Fruit fly (Drosophila melanogaster) whole organism, embryonic: ENCODE data around the gene ovm.

ENCODE experiments used
- Adf1 ChIP-seq: fragments of 200-800 bp; sonication (Bioruptor generic); IDR thresholded peaks from 2 replicates; pipeline ENCODE4 v1.3.6; 2022; ENCODE audit warnings: missing biosample characterization, missing genetic modification characterization
- Atf-2 ChIP-seq: fragments of 200-800 bp; sonication (Bioruptor generic); optimal IDR thresholded peaks from 2 replicates; lab custom pipeline; 2016; ENCODE audit warnings: missing biosample characterization, missing genetic modification characterization
- CG11504 ChIP-seq: fragments of 200-800 bp; sonication (Bioruptor generic); optimal IDR thresholded peaks from 3 replicates; lab custom pipeline; 2019; ENCODE audit warnings: missing biosample characterization, mild to moderate bottlenecking, missing genetic modification characterization, moderate library complexity
- CG11696 ChIP-seq: fragments of 200-800 bp; sonication (Bioruptor generic); IDR thresholded peaks from 2 replicates; pipeline ENCODE4 v1.3.6; 2022; ENCODE audit warnings: missing biosample characterization, missing genetic modification characterization
- CG12391 ChIP-seq: fragments of 200-800 bp; sonication (Bioruptor generic); optimal IDR thresholded peaks from 3 replicates; lab custom pipeline; 2018; ENCODE audit warnings: missing biosample characterization, mild to moderate bottlenecking, missing genetic modification characterization, moderate library complexity
- CG14710 ChIP-seq: fragments of 200-800 bp; sonication (Bioruptor generic); optimal IDR thresholded peaks from 3 replicates; lab custom pipeline; 2019; ENCODE audit warnings: missing biosample characterization, mild to moderate bottlenecking, missing genetic modification characterization, moderate library complexity
- CG17359 ChIP-seq: fragments of 200-800 bp; sonication (Bioruptor generic); optimal IDR thresholded peaks from 3 replicates; lab custom pipeline; 2018; ENCODE audit warnings: missing biosample characterization, mild to moderate bottlenecking, missing genetic modification characterization, moderate library complexity
- CG18764 ChIP-seq: fragments of 200-800 bp; sonication (Bioruptor generic); optimal IDR thresholded peaks from 3 replicates; lab custom pipeline; 2016; ENCODE audit warnings: missing biosample characterization, missing genetic modification characterization
- CG2129 ChIP-seq: fragments of 200-800 bp; sonication (Bioruptor generic); IDR thresholded peaks from 2 replicates; pipeline ENCODE4 v1.3.6; 2022; ENCODE audit warnings: missing biosample characterization, missing genetic modification characterization; ENCODE audit not compliant: partially characterized antibody
- CG2199 ChIP-seq: fragments of 200-800 bp; sonication (Bioruptor generic); IDR thresholded peaks from 3 replicates; pipeline ENCODE4 v1.3.6; 2022; ENCODE audit warnings: missing biosample characterization, missing genetic modification characterization
- CG3407 ChIP-seq: fragments of 200-800 bp; sonication (Bioruptor generic); optimal IDR thresholded peaks from 2 replicates; lab custom pipeline; 2018; ENCODE audit warnings: missing biosample characterization, mild to moderate bottlenecking, missing genetic modification characterization
- CG4360 ChIP-seq: fragments of 200-800 bp; sonication (Bioruptor generic); IDR thresholded peaks from 2 replicates; pipeline ENCODE4 v1.3.6; 2022; ENCODE audit warnings: missing biosample characterization, missing genetic modification characterization
- CG7556 ChIP-seq: fragments of 200-800 bp; sonication (Bioruptor generic); optimal IDR thresholded peaks from 2 replicates; lab custom pipeline; 2017; ENCODE audit warnings: missing biosample characterization, mild to moderate bottlenecking, missing genetic modification characterization
- CG8765 ChIP-seq: fragments of 200-800 bp; sonication (Bioruptor generic); IDR thresholded peaks from 2 replicates; pipeline ENCODE4 v1.3.6; 2022; ENCODE audit warnings: missing biosample characterization, missing genetic modification characterization
- CG9437 ChIP-seq: fragments of 200-800 bp; sonication (Bioruptor generic); optimal IDR thresholded peaks from 2 replicates; lab custom pipeline; 2018; ENCODE audit warnings: missing biosample characterization, mild to moderate bottlenecking, missing genetic modification characterization
- Eip74EF ChIP-seq, 2 experiments: fragments of 200-800 bp in 1 of 2; fragments of >200 bp in 1 of 2; sonication (Bioruptor generic) in 1 of 2; optimal IDR thresholded peaks; 2 replicates each; lab custom pipeline; 2017 to 2019; ENCODE audit warnings: missing biosample characterization in 2 of 2, missing genetic modification characterization in 2 of 2, mild to moderate bottlenecking in 1 of 2, moderate library complexity in 1 of 2
- H15 ChIP-seq: fragments of 200-800 bp; sonication (Bioruptor generic); IDR thresholded peaks from 3 replicates; pipeline ENCODE4 v1.3.6; 2022; ENCODE audit warnings: missing biosample characterization, missing genetic modification characterization
- Hr3 ChIP-seq: fragments of 200-800 bp; sonication (Bioruptor generic); optimal IDR thresholded peaks from 3 replicates; lab custom pipeline; 2016; ENCODE audit warnings: missing biosample characterization, missing genetic modification characterization
- Hr51 ChIP-seq, 2 experiments: fragments of 200-800 bp; sonication (Bioruptor generic); optimal IDR thresholded peaks; 2 replicates in 1 of 2; 3 replicates in 1 of 2; lab custom pipeline; 2016 to 2018; ENCODE audit warnings: missing biosample characterization in 2 of 2, missing genetic modification characterization in 2 of 2, mild to moderate bottlenecking in 1 of 2, moderate library complexity in 1 of 2
- Hr78 ChIP-seq, 2 experiments: fragments of 200-800 bp in 1 of 2; fragments of >200 bp in 1 of 2; sonication (Bioruptor generic) in 1 of 2; optimal IDR thresholded peaks; 2 replicates each; lab custom pipeline; 2017 to 2019; ENCODE audit warnings: missing biosample characterization in 2 of 2, missing genetic modification characterization in 2 of 2, mild to moderate bottlenecking in 1 of 2, moderate library complexity in 1 of 2
- Med ChIP-seq: fragments of 200-800 bp; sonication (Bioruptor generic); peaks from one replicate; lab custom pipeline; 2016; ENCODE audit warnings: missing biosample characterization, missing genetic modification characterization, mild to moderate bottlenecking, inconsistent platforms, moderate library complexity
- Mes4 ChIP-seq: fragments of 200-800 bp; sonication (Bioruptor generic); optimal IDR thresholded peaks from 2 replicates; lab custom pipeline; 2016; ENCODE audit warnings: missing biosample characterization, missing genetic modification characterization
- Nf-YA ChIP-seq: fragments of 200-800 bp; sonication (Bioruptor generic); IDR thresholded peaks from 2 replicates; pipeline ENCODE4 v1.3.6; 2022; ENCODE audit warnings: missing biosample characterization, missing genetic modification characterization
- Pdp1 ChIP-seq, 2 experiments: fragments of 200-800 bp; sonication (Bioruptor generic); optimal IDR thresholded peaks; 3 replicates each; lab custom pipeline; 2016; ENCODE audit warnings: missing biosample characterization in 2 of 2, missing genetic modification characterization in 2 of 2, mild to moderate bottlenecking in 1 of 2, moderate library complexity in 1 of 2
- Sry-β ChIP-seq: fragments of 200-800 bp; sonication (Bioruptor generic); optimal IDR thresholded peaks from 2 replicates; lab custom pipeline; 2018; ENCODE audit warnings: missing biosample characterization, mild to moderate bottlenecking, missing genetic modification characterization, moderate library complexity
- Trl ChIP-seq, 3 experiments: fragments of >200 bp in 2 of 3; fragments of 200-800 bp in 1 of 3; sonication (Bioruptor generic) in 1 of 3; optimal IDR thresholded peaks; 2 replicates in 1 of 3; 3 replicates in 2 of 3; lab custom pipeline; 2016 to 2017; ENCODE audit warnings: missing biosample characterization in 1 of 3, missing genetic modification characterization in 1 of 3
- abd-A ChIP-seq: fragments of 200-800 bp; sonication (Bioruptor generic); optimal IDR thresholded peaks from 3 replicates; lab custom pipeline; 2019; ENCODE audit warnings: missing biosample characterization, mild to moderate bottlenecking, missing genetic modification characterization, moderate library complexity
- cg ChIP-seq: fragments of 200-800 bp; sonication (Bioruptor generic); optimal IDR thresholded peaks from 3 replicates; lab custom pipeline; 2019; ENCODE audit warnings: missing biosample characterization, mild to moderate bottlenecking, missing genetic modification characterization, moderate library complexity
- chinmo ChIP-seq: fragments of 200-800 bp; sonication (Bioruptor generic); IDR thresholded peaks from 4 replicates; pipeline ENCODE4 v1.3.6; 2022; ENCODE audit warnings: missing biosample characterization, missing genetic modification characterization; ENCODE audit not compliant: partially characterized antibody
- corto ChIP-seq: fragments of 200-800 bp; sonication (Bioruptor generic); optimal IDR thresholded peaks from 2 replicates; lab custom pipeline; 2016; ENCODE audit warnings: missing biosample characterization, mild to moderate bottlenecking, missing genetic modification characterization, moderate library complexity
- ewg ChIP-seq: fragments of 200-800 bp; sonication (Bioruptor generic); optimal IDR thresholded peaks from 3 replicates; lab custom pipeline; 2017; ENCODE audit warnings: mild to moderate bottlenecking, missing biosample characterization, missing genetic modification reagents, missing genetic modification characterization
- gfzf ChIP-seq: fragments of 200-800 bp; sonication (Bioruptor generic); optimal IDR thresholded peaks from 2 replicates; lab custom pipeline; 2016; ENCODE audit warnings: missing biosample characterization, mild to moderate bottlenecking, missing genetic modification characterization, moderate library complexity
- gro ChIP-seq: fragments of 200-800 bp; sonication (Bioruptor generic); optimal IDR thresholded peaks from 2 replicates; lab custom pipeline; 2016; ENCODE audit warnings: missing biosample characterization, missing genetic modification characterization
- hb ChIP-seq: fragments of 200-800 bp; sonication (Bioruptor generic); IDR thresholded peaks from 3 replicates; pipeline ENCODE4 v1.3.6; 2022; ENCODE audit warnings: missing biosample characterization, missing genetic modification characterization; ENCODE audit not compliant: partially characterized antibody
- jumu ChIP-seq: fragments of 200-800 bp; sonication (Bioruptor generic); optimal IDR thresholded peaks from 3 replicates; lab custom pipeline; 2016; ENCODE audit warnings: missing biosample characterization, missing genetic modification characterization
- lola ChIP-seq, 3 experiments: fragments of >200 bp in 2 of 3; fragments of 200-800 bp in 1 of 3; sonication (Bioruptor generic) in 1 of 3; optimal IDR thresholded peaks; 2 replicates each; lab custom pipeline; 2017 to 2019; ENCODE audit warnings: missing biosample characterization in 3 of 3, missing genetic modification characterization in 3 of 3, mild to moderate bottlenecking in 1 of 3, moderate library complexity in 1 of 3
- nau ChIP-seq: fragments of 200-800 bp; sonication (Bioruptor generic); optimal IDR thresholded peaks from 3 replicates; lab custom pipeline; 2017; ENCODE audit warnings: missing biosample characterization, mild to moderate bottlenecking, missing genetic modification characterization, missing genetic modification reagents
- nerfin-1 ChIP-seq: fragments of 200-800 bp; sonication (Bioruptor generic); optimal IDR thresholded peaks from 3 replicates; lab custom pipeline; 2019; ENCODE audit warnings: missing biosample characterization, mild to moderate bottlenecking, missing genetic modification characterization, moderate library complexity
- nom ChIP-seq: fragments of 200-800 bp; sonication (Bioruptor generic); optimal IDR thresholded peaks from 2 replicates; lab custom pipeline; 2017; ENCODE audit warnings: missing biosample characterization, missing genetic modification characterization, mild to moderate bottlenecking, moderate library complexity, missing genetic modification reagents
- pho ChIP-seq: fragments of 200-800 bp; sonication (Bioruptor generic); optimal IDR thresholded peaks from 2 replicates; lab custom pipeline; 2016; ENCODE audit warnings: missing biosample characterization, missing genetic modification characterization
- pros ChIP-seq: fragments of 200-800 bp; sonication (Bioruptor generic); optimal IDR thresholded peaks from 3 replicates; lab custom pipeline; 2019; ENCODE audit warnings: missing biosample characterization, mild to moderate bottlenecking, missing genetic modification characterization, moderate library complexity
- sc ChIP-seq, 3 experiments: fragments of >200 bp in 2 of 3; fragments of 200-800 bp in 1 of 3; sonication (Bioruptor generic) in 1 of 3; optimal IDR thresholded peaks; 2 replicates in 2 of 3; 3 replicates in 1 of 3; lab custom pipeline; 2017; ENCODE audit warnings: mild to moderate bottlenecking in 1 of 3, missing biosample characterization in 1 of 3, missing genetic modification characterization in 1 of 3, missing genetic modification reagents in 1 of 3
- sens ChIP-seq: fragments of 200-800 bp; sonication (Bioruptor generic); peaks from one replicate; lab custom pipeline; 2016; ENCODE audit warnings: missing biosample characterization, missing genetic modification characterization
- slou ChIP-seq: fragments of 200-800 bp; sonication (Bioruptor generic); optimal IDR thresholded peaks from 3 replicates; lab custom pipeline; 2016; ENCODE audit warnings: missing biosample characterization, missing genetic modification characterization
- sob ChIP-seq: fragments of 200-800 bp; sonication (Bioruptor generic); IDR thresholded peaks from 2 replicates; pipeline ENCODE4 v1.3.6; 2022; ENCODE audit warnings: missing biosample characterization, missing genetic modification characterization

The ovm gene

dm6 chr2L:179119-179518, 38.3 kb upstream of the ovm start:
- TF ChIP-seq CG4360 (GFP tag; lab: Robert Waterston, UW), result peak; percentile 42
- no peak for TF ChIP-seq sc (optimal IDR thresholded peaks at IDR 0.05; lab: Kevin White, UChicago)
- TF ChIP-seq sc (GFP tag; optimal IDR thresholded peaks at IDR 0.05; lab: Kevin White, UChicago), result no peak
- TF ChIP-seq abd-A (tag; lab: Kevin White, UChicago), result peak; percentile 35
- no peak for TF ChIP-seq Hr78 (GFP tag; optimal IDR thresholded peaks at IDR 0.05; lab: Kevin White, UChicago)
- TF ChIP-seq CG12391 (tag; lab: Kevin White, UChicago), result no peak
- no peak for TF ChIP-seq Hr3 (GFP tag; lab: Kevin White, UChicago)
- TF ChIP-seq nerfin-1 (tag; lab: Kevin White, UChicago), result peak; percentile 74
- TF ChIP-seq corto, result no peak
- no peak for TF ChIP-seq CG14710 (tag; lab: Kevin White, UChicago)
- no peak for TF ChIP-seq slou (GFP tag; lab: Kevin White, UChicago)
- no peak for TF ChIP-seq hb
- no peak for TF ChIP-seq ewg
- peak; percentile 11 for TF ChIP-seq pros
- no peak for TF ChIP-seq Mes4 (GFP tag; lab: Kevin White, UChicago)
- TF ChIP-seq Trl (optimal IDR thresholded peaks at IDR 0.05; lab: Kevin White, UChicago), result peak in 1 of 2 experiments; percentile 17
- no peak for TF ChIP-seq Trl (GFP tag; optimal IDR thresholded peaks at IDR 0.05; lab: Kevin White, UChicago)
- no peak for TF ChIP-seq Atf-2 (GFP tag; lab: Kevin White, UChicago)
- no peak for TF ChIP-seq lola (GFP tag; optimal IDR thresholded peaks at IDR 0.05; lab: Kevin White, UChicago)
- TF ChIP-seq CG18764 (GFP tag; lab: Kevin White, UChicago), result no peak
- TF ChIP-seq sens (GFP tag; lab: Kevin White, UChicago), result no peak
- peak; percentile 56 for TF ChIP-seq Med (GFP tag; lab: Kevin White, UChicago)
- TF ChIP-seq CG2129 (GFP tag; lab: Robert Waterston, UW), result no peak
- TF ChIP-seq CG11504 (tag; lab: Kevin White, UChicago), result peak; percentile 24
- TF ChIP-seq Adf1 (GFP tag; lab: Robert Waterston, UW), result 0 out of 2 replicates have a peak, but pooled peaks have one; percentile 6
- TF ChIP-seq Pdp1 (GFP tag; optimal IDR thresholded peaks at IDR 0.05; lab: Kevin White, UChicago), result peak in 1 of 2 experiments; percentile 66
- TF ChIP-seq chinmo (GFP tag; lab: Robert Waterston, UW), result 0 out of 4 replicates have a peak, but pooled peaks have one; percentile 64
- no peak for TF ChIP-seq H15
- TF ChIP-seq sob, result no peak
- TF ChIP-seq gfzf (GFP tag; lab: Kevin White, UChicago), result no peak
- TF ChIP-seq CG7556, result no peak
- no peak for TF ChIP-seq CG11696 (GFP tag; lab: Robert Waterston, UW)
- TF ChIP-seq, all 482 proteins: peak for 10

dm6 chr2L:175727-176126, 34.9 kb upstream of the ovm start:
- TF ChIP-seq Nf-YA, result no peak
- no peak for TF ChIP-seq jumu
- TF ChIP-seq CG9437 (GFP tag; lab: Kevin White, UChicago), result no peak
- no peak for TF ChIP-seq pho (GFP tag; lab: Kevin White, UChicago)
- TF ChIP-seq cg (GFP tag; lab: Kevin White, UChicago), result no peak
- peak; percentile 40 for TF ChIP-seq sens (GFP tag; lab: Kevin White, UChicago)
- no peak for TF ChIP-seq Sry-β (GFP tag; lab: Kevin White, UChicago)
- peak in 1 of 2 experiments; percentile 90 for TF ChIP-seq Eip74EF (GFP tag; optimal IDR thresholded peaks at IDR 0.05; lab: Kevin White, UChicago)
- no peak for TF ChIP-seq CG17359 (tag; lab: Kevin White, UChicago)
- no peak for TF ChIP-seq gro (GFP tag; lab: Kevin White, UChicago)
- TF ChIP-seq CG3407 (GFP tag; lab: Kevin White, UChicago), result no peak
- TF ChIP-seq CG2199, result 0 out of 3 replicates have a peak, but pooled peaks have one; percentile 48
- no peak for TF ChIP-seq Hr51 (GFP tag; optimal IDR thresholded peaks at IDR 0.05; lab: Kevin White, UChicago)
- no peak for TF ChIP-seq nom (GFP tag; lab: Kevin White, UChicago)
- TF ChIP-seq nau (GFP tag; lab: Kevin White, UChicago), result no peak
- no peak for TF ChIP-seq CG8765
